Worm (Caenorhabditis elegans) whole organism, L2 larva: ENCODE results near the gene Y54G2A.37.

Experiments used
- C34F6.9 ChIP-seq: fragments of 150-350 bp; optimal IDR thresholded peaks from 2 replicates; lab custom pipeline; 2014; ENCODE audit warnings: missing biosample characterization, missing genetic modification characterization
- F13H6.1 ChIP-seq: sonication (generic microtip); optimal IDR thresholded peaks from 2 replicates; lab custom pipeline; 2016; ENCODE audit warnings: missing genetic modification characterization, missing compliant biosample characterization
- R02D3.7 ChIP-seq: fragments of 150-350 bp; optimal IDR thresholded peaks from 2 replicates; lab custom pipeline; 2014; ENCODE audit warnings: missing biosample characterization, missing genetic modification characterization
- Y55F3AM.14 ChIP-seq: fragments of 200-800 bp; sonication (Bioruptor generic); optimal IDR thresholded peaks from 2 replicates; lab custom pipeline; 2018; ENCODE audit warnings: mild to moderate bottlenecking, missing genetic modification characterization, missing compliant biosample characterization
- ZK546.5 ChIP-seq: sonication (generic microtip); optimal IDR thresholded peaks from 2 replicates; lab custom pipeline; 2017; ENCODE audit warnings: missing biosample characterization, missing genetic modification characterization
- alr-1 ChIP-seq: fragments of 150-350 bp; optimal IDR thresholded peaks from 2 replicates; lab custom pipeline; 2014; ENCODE audit warnings: missing biosample characterization, missing genetic modification characterization
- aly-2 ChIP-seq: fragments of 150-350 bp; optimal IDR thresholded peaks from 2 replicates; lab custom pipeline; 2014; ENCODE audit warnings: missing biosample characterization, missing genetic modification characterization
- ama-1 ChIP-seq: fragments of 150-350 bp; optimal IDR thresholded peaks from 2 replicates; lab custom pipeline; 2018; ENCODE audit warnings: inconsistent platforms
- blmp-1 ChIP-seq: sonication (generic microtip); optimal IDR thresholded peaks from 2 replicates; lab custom pipeline; 2017; ENCODE audit warnings: missing genetic modification characterization, mild to moderate bottlenecking, missing compliant biosample characterization, antibody characterized with exemption, moderate library complexity; ENCODE audit not compliant: insufficient read depth
- ceh-16 ChIP-seq: fragments of 150-350 bp; optimal IDR thresholded peaks from 2 replicates; lab custom pipeline; 2014; ENCODE audit warnings: missing biosample characterization, missing genetic modification characterization
- ceh-82 ChIP-seq: fragments of 150-350 bp; optimal IDR thresholded peaks from 2 replicates; lab custom pipeline; 2014; ENCODE audit warnings: missing biosample characterization, missing genetic modification characterization
- crh-2 ChIP-seq: sonication (generic microtip); optimal IDR thresholded peaks from 2 replicates; lab custom pipeline; 2017; ENCODE audit warnings: missing biosample characterization, missing genetic modification characterization
- dmd-4 ChIP-seq: sonication (generic microtip); optimal IDR thresholded peaks from 2 replicates; lab custom pipeline; 2017; ENCODE audit warnings: missing biosample characterization, missing genetic modification characterization
- egl-27 ChIP-seq: sonication (generic microtip); optimal IDR thresholded peaks from 3 replicates; lab custom pipeline; 2017; ENCODE audit warnings: missing biosample characterization, missing genetic modification reagents, missing genetic modification characterization
- elt-1 ChIP-seq: fragments of 150-350 bp; optimal IDR thresholded peaks from 2 replicates; lab custom pipeline; 2014; ENCODE audit warnings: missing biosample characterization, missing genetic modification characterization
- elt-3 ChIP-seq: sonication (generic microtip); optimal IDR thresholded peaks from 2 replicates; lab custom pipeline; 2017; ENCODE audit warnings: missing biosample characterization, missing genetic modification characterization
- fos-1 ChIP-seq: fragments of 150-350 bp; optimal IDR thresholded peaks from 2 replicates; lab custom pipeline; 2014; ENCODE audit warnings: missing biosample characterization, missing genetic modification characterization
- gmeb-1 ChIP-seq: fragments of 150-350 bp; optimal IDR thresholded peaks from 2 replicates; lab custom pipeline; 2014; ENCODE audit warnings: missing biosample characterization, missing genetic modification characterization
- lin-11 ChIP-seq: fragments of 150-350 bp; sonication (generic microtip); optimal IDR thresholded peaks from 2 replicates; lab custom pipeline; 2014; ENCODE audit warnings: missing biosample characterization, missing genetic modification characterization, inconsistent platforms, mixed read lengths
- lin-13 ChIP-seq: fragments of 150-350 bp; optimal IDR thresholded peaks from 2 replicates; lab custom pipeline; 2014; ENCODE audit warnings: missing biosample characterization, missing genetic modification reagents, missing genetic modification characterization
- lin-39 ChIP-seq: fragments of 150-350 bp; optimal IDR thresholded peaks from 2 replicates; lab custom pipeline; 2014; ENCODE audit warnings: missing biosample characterization, missing genetic modification reagents, missing genetic modification characterization
- lsy-2 ChIP-seq, 2 experiments: fragments of 150-350 bp in 1 of 2; sonication (generic microtip) in 1 of 2; optimal IDR thresholded peaks; 2 replicates each; lab custom pipeline; 2014 to 2017; ENCODE audit warnings: missing biosample characterization in 2 of 2, missing genetic modification characterization in 2 of 2
- mab-5 ChIP-seq: fragments of 150-350 bp; optimal IDR thresholded peaks from 2 replicates; lab custom pipeline; 2014; ENCODE audit warnings: missing biosample characterization, missing genetic modification characterization
- mbf-1 ChIP-seq: sonication (generic microtip); optimal IDR thresholded peaks from 2 replicates; lab custom pipeline; 2017; ENCODE audit warnings: missing biosample characterization, missing genetic modification characterization
- mdl-1 ChIP-seq, 2 experiments: fragments of 150-350 bp in 1 of 2; sonication (generic microtip) in 1 of 2; optimal IDR thresholded peaks; 2 replicates each; lab custom pipeline; 2017; ENCODE audit warnings: missing biosample characterization in 2 of 2, missing genetic modification characterization in 2 of 2
- nhr-10 ChIP-seq: sonication (generic microtip); optimal IDR thresholded peaks from 2 replicates; lab custom pipeline; 2017; ENCODE audit warnings: missing biosample characterization, missing genetic modification characterization
- nhr-11 ChIP-seq: fragments of 150-350 bp; optimal IDR thresholded peaks from 2 replicates; lab custom pipeline; 2014; ENCODE audit warnings: missing biosample characterization, missing genetic modification characterization
- nhr-12 ChIP-seq: fragments of 150-350 bp; optimal IDR thresholded peaks from 2 replicates; lab custom pipeline; 2014; ENCODE audit warnings: missing biosample characterization, missing genetic modification characterization
- nhr-129 ChIP-seq: fragments of 150-350 bp; optimal IDR thresholded peaks from 2 replicates; lab custom pipeline; 2014; ENCODE audit warnings: missing biosample characterization, missing genetic modification characterization
- nhr-21 ChIP-seq: fragments of 150-350 bp; optimal IDR thresholded peaks from 2 replicates; lab custom pipeline; 2014; ENCODE audit warnings: missing biosample characterization, missing genetic modification characterization
- nhr-23 ChIP-seq: fragments of 150-350 bp; optimal IDR thresholded peaks from 2 replicates; lab custom pipeline; 2014; ENCODE audit warnings: missing biosample characterization, missing genetic modification reagents, missing genetic modification characterization
- nhr-237 ChIP-seq: fragments of 150-350 bp; optimal IDR thresholded peaks from 2 replicates; lab custom pipeline; 2014; ENCODE audit warnings: missing biosample characterization, missing genetic modification characterization
- nhr-25 ChIP-seq: fragments of 150-350 bp; sonication (generic microtip); optimal IDR thresholded peaks from 3 replicates; lab custom pipeline; 2014; ENCODE audit warnings: missing biosample characterization, missing genetic modification characterization
- nhr-6 ChIP-seq: fragments of 150-350 bp; optimal IDR thresholded peaks from 2 replicates; lab custom pipeline; 2014; ENCODE audit warnings: missing biosample characterization, missing genetic modification characterization
- nhr-77 ChIP-seq: fragments of 150-350 bp; optimal IDR thresholded peaks from 2 replicates; lab custom pipeline; 2014; ENCODE audit warnings: missing biosample characterization, missing genetic modification characterization
- peb-1 ChIP-seq: fragments of 150-350 bp; optimal IDR thresholded peaks from 2 replicates; lab custom pipeline; 2014; ENCODE audit warnings: missing biosample characterization, missing genetic modification characterization
- sem-4 ChIP-seq: fragments of 150-350 bp; optimal IDR thresholded peaks from 2 replicates; lab custom pipeline; 2014; ENCODE audit warnings: missing biosample characterization, missing genetic modification reagents, missing genetic modification characterization
- skn-1 ChIP-seq: sonication (generic microtip); optimal IDR thresholded peaks from 2 replicates; lab custom pipeline; 2017; ENCODE audit warnings: missing biosample characterization, missing genetic modification characterization
- sma-3 ChIP-seq: sonication (generic microtip); optimal IDR thresholded peaks from 2 replicates; lab custom pipeline; 2016; ENCODE audit warnings: missing genetic modification reagents, missing genetic modification characterization, missing compliant biosample characterization
- sma-9 ChIP-seq, 2 experiments: fragments of 150-350 bp in 1 of 2; sonication (generic microtip) in 1 of 2; optimal IDR thresholded peaks; 2 replicates each; lab custom pipeline; 2014 to 2016; ENCODE audit warnings: missing genetic modification characterization in 2 of 2, mild to moderate bottlenecking in 1 of 2, missing biosample characterization in 1 of 2, missing compliant biosample characterization in 1 of 2, missing genetic modification reagents in 1 of 2, moderate library complexity in 1 of 2
- snpc-4 ChIP-seq: fragments of 150-350 bp; optimal IDR thresholded peaks from 2 replicates; lab custom pipeline; 2014; ENCODE audit warnings: missing biosample characterization, missing genetic modification characterization
- unc-39 ChIP-seq: fragments of 150-350 bp; optimal IDR thresholded peaks from 2 replicates; lab custom pipeline; 2014; ENCODE audit warnings: missing biosample characterization, missing genetic modification characterization
- unc-55 ChIP-seq: fragments of 150-350 bp; sonication (generic microtip); optimal IDR thresholded peaks from 3 replicates; lab custom pipeline; 2014; ENCODE audit warnings: missing biosample characterization, missing genetic modification reagents, missing genetic modification characterization
- unc-62 ChIP-seq: fragments of 150-350 bp; optimal IDR thresholded peaks from 2 replicates; lab custom pipeline; 2014; ENCODE audit warnings: missing biosample characterization, missing genetic modification reagents, missing genetic modification characterization
- zag-1 ChIP-seq: fragments of 150-350 bp; optimal IDR thresholded peaks from 2 replicates; lab custom pipeline; 2014; ENCODE audit warnings: missing biosample characterization, missing genetic modification characterization
- ztf-1 ChIP-seq: fragments of 200-800 bp; sonication (Bioruptor generic); conservative IDR thresholded peaks from 2 replicates; pipeline ENCODE4 v1.3.6; 2022; ENCODE audit warnings: missing genetic modification characterization, missing compliant biosample characterization
- ztf-11 ChIP-seq: sonication (generic microtip); optimal IDR thresholded peaks from 2 replicates; lab custom pipeline; 2017; ENCODE audit warnings: missing biosample characterization, missing genetic modification characterization
- ztf-4 ChIP-seq: fragments of 150-350 bp; optimal IDR thresholded peaks from 2 replicates; lab custom pipeline; 2014; ENCODE audit warnings: missing biosample characterization, missing genetic modification characterization

Gene Y54G2A.37

DNA sequence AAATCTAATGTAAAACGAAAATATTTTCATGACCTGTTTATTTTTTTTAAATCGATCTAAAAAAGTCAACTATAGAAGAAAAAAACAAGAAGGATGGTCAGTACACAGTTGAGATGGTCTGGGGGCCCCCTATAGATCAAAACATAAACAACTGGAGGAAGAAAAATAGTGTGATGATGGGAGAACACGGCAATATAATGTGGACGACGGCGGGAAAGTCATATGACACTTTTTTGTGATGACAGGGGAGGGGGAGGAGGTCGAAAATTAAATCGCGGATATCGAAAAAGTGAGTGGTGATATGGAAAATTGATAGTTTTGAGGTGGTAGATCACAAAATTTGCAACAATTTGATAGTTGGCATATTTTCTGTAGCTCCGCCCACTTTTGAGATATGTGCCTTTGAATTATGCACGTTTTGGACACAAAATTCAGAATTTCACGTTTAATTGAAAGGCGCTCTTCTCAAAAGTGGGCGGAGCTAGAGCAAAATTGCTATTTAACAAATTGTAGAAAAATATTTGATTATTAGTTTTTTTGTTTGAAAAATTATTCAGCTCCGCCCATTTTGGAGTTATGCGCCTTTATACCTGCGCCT lies 47.0 kb upstream of the Y54G2A.37 start:
- no peak for TF ChIP-seq mbf-1 (tag; lab: Kevin White, UChicago)
- TF ChIP-seq lsy-2 (tag; optimal IDR thresholded peaks at IDR 0.05; lab: Kevin White, UChicago), result peak in 1 of 2 experiments; percentile 29
- no peak for TF ChIP-seq sma-3 (GFP tag; lab: Kevin White, UChicago)
- TF ChIP-seq elt-3 (tag; lab: Kevin White, UChicago), result no peak
- peak; percentile 35 for TF ChIP-seq sma-9 (GFP tag; optimal IDR thresholded peaks at IDR 0.05; lab: Kevin White, UChicago)
- TF ChIP-seq sma-9 (tag; optimal IDR thresholded peaks at IDR 0.05; lab: Kevin White, UChicago), result no peak
- no peak for TF ChIP-seq nhr-21 (tag; lab: Kevin White, UChicago)
- TF ChIP-seq mab-5 (tag; lab: Kevin White, UChicago), result no peak
- TF ChIP-seq nhr-11 (tag; lab: Kevin White, UChicago), result no peak
- TF ChIP-seq lin-39 (tag; lab: Kevin White, UChicago), result no peak
- TF ChIP-seq nhr-10 (tag; lab: Kevin White, UChicago), result no peak
- TF ChIP-seq nhr-129 (tag; lab: Kevin White, UChicago), result peak; percentile 68
- TF ChIP-seq lin-13 (GFP tag; lab: Kevin White, UChicago), result peak; percentile 15
- peak; percentile 35 for TF ChIP-seq nhr-25
- no peak for TF ChIP-seq crh-2 (tag; lab: Kevin White, UChicago)

DNA sequence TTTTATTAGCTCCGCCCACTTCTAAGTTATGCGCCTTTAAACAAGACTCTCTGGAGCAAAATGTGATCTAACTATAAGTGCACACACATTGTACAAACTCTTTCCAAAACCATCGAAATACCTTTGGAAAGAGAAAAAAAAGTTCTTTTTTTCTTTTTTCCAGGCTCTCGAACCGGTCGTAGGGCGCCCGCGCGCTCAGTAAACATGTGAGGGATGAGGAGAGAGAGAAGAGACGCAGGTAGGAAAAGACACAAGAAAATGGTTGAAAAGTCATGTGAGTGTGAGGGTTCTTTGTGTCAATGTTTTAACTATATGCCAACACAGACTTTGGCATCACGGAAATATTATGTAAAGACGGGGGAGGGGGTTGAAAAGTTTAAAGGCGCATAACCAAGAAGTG lies 46.0 kb upstream of the Y54G2A.37 start:
- peak in 1 of 2 experiments; percentile 82 for TF ChIP-seq lsy-2 (tag; optimal IDR thresholded peaks at IDR 0.05; lab: Kevin White, UChicago)
- TF ChIP-seq F13H6.1 (tag; lab: Kevin White, UChicago), result peak; percentile 91
- TF ChIP-seq nhr-25, result peak; percentile 91
- no peak for TF ChIP-seq zag-1 (tag; lab: Kevin White, UChicago)
- TF ChIP-seq lin-11 (tag; lab: Kevin White, UChicago), result no peak
- TF ChIP-seq peb-1 (tag; lab: Kevin White, UChicago), result no peak
- peak; percentile 84 for TF ChIP-seq nhr-129 (tag; lab: Kevin White, UChicago)
- peak; percentile 23 for TF ChIP-seq blmp-1 (tag; lab: Kevin White, UChicago)
- no peak for TF ChIP-seq elt-1 (tag; lab: Kevin White, UChicago)
- no peak for TF ChIP-seq ztf-4 (tag; lab: Kevin White, UChicago)
- no peak for TF ChIP-seq nhr-77 (tag; lab: Kevin White, UChicago)
- peak; percentile 7 for TF ChIP-seq snpc-4 (tag; lab: Kevin White, UChicago)
- TF ChIP-seq C34F6.9 (tag; lab: Kevin White, UChicago), result peak; percentile 89
- TF ChIP-seq mbf-1 (tag; lab: Kevin White, UChicago), result no peak
- peak in 1 of 2 experiments; percentile 34 for TF ChIP-seq mdl-1 (tag; optimal IDR thresholded peaks at IDR 0.05; lab: Kevin White, UChicago)
- TF ChIP-seq fos-1, result peak; percentile 59
- TF ChIP-seq ceh-16, result no peak
- no peak for TF ChIP-seq elt-3 (tag; lab: Kevin White, UChicago)
- TF ChIP-seq unc-62, result no peak
- no peak for TF ChIP-seq ZK546.5 (tag; lab: Kevin White, UChicago)
- no peak for TF ChIP-seq nhr-23
- TF ChIP-seq nhr-12 (tag; lab: Kevin White, UChicago), result no peak
- TF ChIP-seq sma-3 (GFP tag; lab: Kevin White, UChicago), result peak; percentile 62
- peak; percentile 85 for TF ChIP-seq sma-9 (GFP tag; optimal IDR thresholded peaks at IDR 0.05; lab: Kevin White, UChicago)
- TF ChIP-seq sma-9 (tag; optimal IDR thresholded peaks at IDR 0.05; lab: Kevin White, UChicago), result no peak
- TF ChIP-seq mab-5 (tag; lab: Kevin White, UChicago), result peak; percentile 20
- TF ChIP-seq nhr-21 (tag; lab: Kevin White, UChicago), result peak; percentile 59
- TF ChIP-seq R02D3.7 (tag; lab: Kevin White, UChicago), result no peak
- peak; percentile 16 for TF ChIP-seq Y55F3AM.14 (GFP tag; lab: Kevin White, UChicago)
- TF ChIP-seq ztf-1, result no peak
- TF ChIP-seq ceh-82 (tag; lab: Kevin White, UChicago), result no peak
- peak; percentile 36 for TF ChIP-seq egl-27 (tag; lab: Kevin White, UChicago)
- no peak for TF ChIP-seq alr-1 (tag; lab: Kevin White, UChicago)
- peak; percentile 57 for TF ChIP-seq nhr-6
- TF ChIP-seq sem-4 (tag; lab: Kevin White, UChicago), result peak; percentile 39
- TF ChIP-seq dmd-4 (tag; lab: Kevin White, UChicago), result no peak
- TF ChIP-seq gmeb-1 (tag; lab: Kevin White, UChicago), result peak; percentile 72
- no peak for TF ChIP-seq nhr-237 (tag; lab: Kevin White, UChicago)
- no peak for TF ChIP-seq unc-39 (tag; lab: Kevin White, UChicago)
- TF ChIP-seq crh-2 (tag; lab: Kevin White, UChicago), result peak; percentile 88
- TF ChIP-seq aly-2 (tag; lab: Kevin White, UChicago), result no peak
- TF ChIP-seq nhr-10 (tag; lab: Kevin White, UChicago), result no peak
- TF ChIP-seq skn-1 (tag; lab: Kevin White, UChicago), result no peak
- no peak for TF ChIP-seq nhr-11 (tag; lab: Kevin White, UChicago)
- TF ChIP-seq lin-39 (tag; lab: Kevin White, UChicago), result no peak
- peak; percentile 79 for TF ChIP-seq lin-13 (GFP tag; lab: Kevin White, UChicago)
- peak; percentile 19 for TF ChIP-seq unc-55 (GFP tag; lab: Kevin White, UChicago)
- no peak for TF ChIP-seq ztf-11 (tag; lab: Kevin White, UChicago)
- TF ChIP-seq ama-1 (lab: Kevin White, UChicago), result peak; percentile 84
- TF ChIP-seq, all 48 proteins: peak for 22
